Worm (Caenorhabditis elegans) whole organism, mixed stage, embryonic: ENCODE data around the gene mrp-7.

Experiments used
- M03D4.4 ChIP-seq: sonication (generic microtip); optimal IDR thresholded peaks from 2 replicates; lab custom pipeline; 2017; ENCODE audit warnings: mild to moderate bottlenecking, missing genetic modification characterization, missing compliant biosample characterization
- bed-3 ChIP-seq: fragments of 200-800 bp; sonication (Bioruptor generic); optimal IDR thresholded peaks from 3 replicates; lab custom pipeline; 2018; ENCODE audit warnings: mild to moderate bottlenecking, missing genetic modification characterization, moderate library complexity, missing compliant biosample characterization
- blmp-1 ChIP-seq: fragments of 150-350 bp; optimal IDR thresholded peaks from 2 replicates; lab custom pipeline; 2014; ENCODE audit warnings: missing biosample characterization, missing genetic modification characterization
- ceh-39 ChIP-seq: fragments of 150-350 bp; optimal IDR thresholded peaks from 2 replicates; lab custom pipeline; 2014; ENCODE audit warnings: missing biosample characterization, missing genetic modification characterization
- ceh-43 ChIP-seq: fragments of 200-800 bp; sonication (Bioruptor generic); optimal IDR thresholded peaks from 2 replicates; lab custom pipeline; 2018; ENCODE audit warnings: mild to moderate bottlenecking, missing genetic modification characterization, moderate library complexity, missing compliant biosample characterization
- ceh-83 ChIP-seq: fragments of 200-800 bp; sonication (Bioruptor generic); optimal IDR thresholded peaks from 2 replicates; lab custom pipeline; 2018; ENCODE audit warnings: mild to moderate bottlenecking, missing genetic modification characterization, missing compliant biosample characterization
- ces-1 ChIP-seq: fragments of 150-350 bp; optimal IDR thresholded peaks from 2 replicates; lab custom pipeline; 2014; ENCODE audit warnings: missing biosample characterization, missing genetic modification reagents, missing genetic modification characterization
- cnd-1 ChIP-seq: fragments of 200-800 bp; sonication (Bioruptor generic); optimal IDR thresholded peaks from 2 replicates; lab custom pipeline; 2018; ENCODE audit warnings: mild to moderate bottlenecking, missing genetic modification characterization, missing compliant biosample characterization
- drap-1 ChIP-seq: fragments of 200-800 bp; sonication (Bioruptor generic); optimal IDR thresholded peaks from 3 replicates; lab custom pipeline; 2018; ENCODE audit warnings: mild to moderate bottlenecking, missing genetic modification characterization, missing compliant biosample characterization
- elt-1 ChIP-seq: sonication (generic microtip); optimal IDR thresholded peaks from 2 replicates; lab custom pipeline; 2017; ENCODE audit warnings: missing genetic modification characterization, mild to moderate bottlenecking, missing compliant biosample characterization, antibody characterized with exemption, moderate library complexity, borderline replicate concordance; ENCODE audit not compliant: insufficient read depth
- elt-3 ChIP-seq: fragments of 150-350 bp; optimal IDR thresholded peaks from 2 replicates; lab custom pipeline; 2014; ENCODE audit warnings: missing biosample characterization, missing genetic modification characterization
- flh-1 ChIP-seq: fragments of 200-800 bp; sonication (Bioruptor generic); optimal IDR thresholded peaks from 2 replicates; lab custom pipeline; 2018; ENCODE audit warnings: mild to moderate bottlenecking, missing genetic modification characterization, moderate library complexity, missing compliant biosample characterization
- ham-2 ChIP-seq: fragments of 200-800 bp; sonication (Bioruptor generic); optimal IDR thresholded peaks from 2 replicates; lab custom pipeline; 2018; ENCODE audit warnings: mild to moderate bottlenecking, missing genetic modification characterization, missing compliant biosample characterization
- hlh-1 ChIP-seq: fragments of 150-350 bp; optimal IDR thresholded peaks from 2 replicates; lab custom pipeline; 2014; ENCODE audit warnings: missing biosample characterization, missing genetic modification reagents, missing genetic modification characterization
- lin-13 ChIP-seq: fragments of 150-350 bp; optimal IDR thresholded peaks from 2 replicates; lab custom pipeline; 2014; ENCODE audit warnings: missing biosample characterization, missing genetic modification characterization
- lin-32 ChIP-seq: fragments of 200-800 bp; sonication (Bioruptor generic); optimal IDR thresholded peaks from 2 replicates; lab custom pipeline; 2018; ENCODE audit warnings: mild to moderate bottlenecking, missing genetic modification characterization, missing compliant biosample characterization
- lsy-2 ChIP-seq: fragments of 150-350 bp; optimal IDR thresholded peaks from 2 replicates; lab custom pipeline; 2014; ENCODE audit warnings: missing biosample characterization, missing genetic modification characterization
- mab-5 ChIP-seq: fragments of 150-350 bp; optimal IDR thresholded peaks from 2 replicates; lab custom pipeline; 2014; ENCODE audit warnings: missing biosample characterization, missing genetic modification characterization
- mep-1 ChIP-seq: fragments of 150-350 bp; optimal IDR thresholded peaks from 2 replicates; lab custom pipeline; 2017; ENCODE audit warnings: missing biosample characterization, missing genetic modification reagents, missing genetic modification characterization, inconsistent platforms
- mls-2 ChIP-seq: sonication (generic microtip); optimal IDR thresholded peaks from 2 replicates; lab custom pipeline; 2016; ENCODE audit warnings: mild to moderate bottlenecking, missing genetic modification characterization, moderate library complexity, missing compliant biosample characterization
- nhr-12 ChIP-seq: fragments of 150-350 bp; optimal IDR thresholded peaks from 2 replicates; lab custom pipeline; 2014; ENCODE audit warnings: missing biosample characterization, missing genetic modification characterization
- nhr-2 ChIP-seq: fragments of 150-350 bp; optimal IDR thresholded peaks from 2 replicates; lab custom pipeline; 2014; ENCODE audit warnings: missing biosample characterization, missing genetic modification characterization
- nhr-237 ChIP-seq: fragments of 150-350 bp; optimal IDR thresholded peaks from 2 replicates; lab custom pipeline; 2014; ENCODE audit warnings: missing biosample characterization, missing genetic modification characterization
- nhr-28 ChIP-seq: fragments of 150-350 bp; optimal IDR thresholded peaks from 2 replicates; lab custom pipeline; 2014; ENCODE audit warnings: missing biosample characterization, missing genetic modification characterization
- nhr-76 ChIP-seq: sonication (generic microtip); optimal IDR thresholded peaks from 2 replicates; lab custom pipeline; 2017; ENCODE audit warnings: missing biosample characterization, missing genetic modification characterization
- pha-4 ChIP-seq: fragments of 150-350 bp; optimal IDR thresholded peaks from 2 replicates; lab custom pipeline; 2018; ENCODE audit warnings: missing biosample characterization, missing genetic modification reagents, missing genetic modification characterization
- sem-2 ChIP-seq: fragments of 200-800 bp; sonication (Bioruptor generic); optimal IDR thresholded peaks from 2 replicates; lab custom pipeline; 2018; ENCODE audit warnings: mild to moderate bottlenecking, missing genetic modification characterization, missing compliant biosample characterization
- snpc-4 ChIP-seq: fragments of 150-350 bp; optimal IDR thresholded peaks from 2 replicates; lab custom pipeline; 2014; ENCODE audit warnings: missing biosample characterization, missing genetic modification characterization
- sptf-1 ChIP-seq: sonication (generic microtip); optimal IDR thresholded peaks from 2 replicates; lab custom pipeline; 2017; ENCODE audit warnings: mild to moderate bottlenecking, missing genetic modification characterization, moderate library complexity, missing compliant biosample characterization
- tbx-8 ChIP-seq: fragments of 200-800 bp; sonication (Bioruptor generic); optimal IDR thresholded peaks from 2 replicates; lab custom pipeline; 2018; ENCODE audit warnings: mild to moderate bottlenecking, missing genetic modification characterization, moderate library complexity, missing compliant biosample characterization
- unc-120 ChIP-seq: sonication (generic microtip); optimal IDR thresholded peaks from 2 replicates; lab custom pipeline; 2017; ENCODE audit warnings: missing genetic modification characterization, missing compliant biosample characterization; ENCODE audit not compliant: poor library complexity, severe bottlenecking
- unc-39 ChIP-seq: fragments of 150-350 bp; optimal IDR thresholded peaks from 2 replicates; lab custom pipeline; 2014; ENCODE audit warnings: missing biosample characterization, missing genetic modification characterization
- unc-62 ChIP-seq: fragments of 150-350 bp; optimal IDR thresholded peaks from 2 replicates; lab custom pipeline; 2014; ENCODE audit warnings: missing biosample characterization, missing genetic modification reagents, missing genetic modification characterization
- zip-8 ChIP-seq: fragments of 150-350 bp; optimal IDR thresholded peaks from 2 replicates; lab custom pipeline; 2014; ENCODE audit warnings: missing biosample characterization, missing genetic modification characterization
- ztf-11 ChIP-seq: fragments of 150-350 bp; optimal IDR thresholded peaks from 2 replicates; lab custom pipeline; 2014; ENCODE audit warnings: missing biosample characterization, missing genetic modification characterization

The mrp-7 gene

DNA sequence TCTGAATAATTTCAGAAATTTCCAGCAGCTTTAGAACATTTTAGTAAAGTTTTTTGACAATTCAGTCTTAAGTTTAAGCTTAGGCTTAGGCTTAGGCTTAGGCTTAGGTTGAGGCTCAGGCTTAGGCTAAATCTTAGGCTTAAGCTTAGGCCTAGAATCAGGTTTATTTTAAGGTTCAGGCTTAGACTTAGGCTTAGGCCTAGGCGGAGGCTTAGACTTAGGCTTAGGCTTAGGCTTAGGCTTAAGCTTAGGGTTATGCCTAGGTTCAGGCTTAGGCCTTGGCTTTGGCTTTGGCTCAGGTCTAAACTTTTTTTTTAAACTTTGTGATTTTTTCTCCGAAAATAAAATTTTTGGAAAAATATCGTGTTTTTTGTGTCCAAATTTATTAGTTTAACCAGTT is 44.0 kb downstream of the mrp-7 start:
- no peak for TF ChIP-seq mab-5
- TF ChIP-seq lsy-2 (tag; lab: Kevin White, UChicago): no peak
- TF ChIP-seq nhr-12: no peak
- TF ChIP-seq bed-3 (GFP tag; lab: Kevin White, UChicago): no peak
- TF ChIP-seq cnd-1 (tag; lab: Kevin White, UChicago): no peak
- TF ChIP-seq ceh-39 (tag; lab: Kevin White, UChicago): no peak
- no peak for TF ChIP-seq nhr-28 (tag; lab: Kevin White, UChicago)
- TF ChIP-seq lin-13: no peak
- TF ChIP-seq mep-1 (tag; lab: Kevin White, UChicago): no peak
- TF ChIP-seq unc-120 (tag; lab: Kevin White, UChicago): no peak
- TF ChIP-seq nhr-237 (tag; lab: Kevin White, UChicago): no peak

DNA sequence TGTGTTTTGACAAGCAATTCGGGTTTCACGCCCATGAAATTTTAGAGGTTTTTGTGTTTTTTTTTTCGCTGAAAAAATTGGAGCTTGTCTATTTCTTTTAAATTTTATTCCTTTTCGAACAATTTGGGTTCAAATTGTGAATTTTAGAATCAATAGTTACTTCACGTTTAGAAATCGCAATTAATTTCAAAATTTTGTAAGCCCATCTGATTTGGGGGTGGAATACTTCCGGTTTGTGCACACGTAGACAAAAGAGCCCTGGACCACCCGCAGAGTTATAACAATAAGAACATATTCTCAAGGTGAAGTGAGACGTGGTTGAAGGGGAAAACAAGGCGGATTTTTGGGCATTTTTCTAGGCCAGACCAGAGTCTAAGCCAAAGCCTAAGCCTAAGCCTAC is 44.6 kb downstream of the mrp-7 start, which contains the start of gene Y116F11A.6:
Gene Y116F11A.6 (plus strand): TSS at position 301 of the 400 bp plus-strand sequence.
- TF ChIP-seq zip-8 (tag; lab: Kevin White, UChicago) (no peak), pha-4 (tag; lab: Kevin White, UChicago) (no peak), bed-3 (GFP tag; lab: Kevin White, UChicago) (no peak), ces-1 (GFP tag; lab: Kevin White, UChicago) (no peak), sem-2 (GFP tag; lab: Kevin White, UChicago) (no peak), M03D4.4 (tag; lab: Kevin White, UChicago) (no peak), lin-32 (GFP tag; lab: Kevin White, UChicago) (no peak), hlh-1 (no peak), ceh-39 (tag; lab: Kevin White, UChicago) (no peak), elt-3 (no peak), mab-5 (no peak)

ce11 chrV:19722881-19723280 is 48.2 kb downstream of the mrp-7 start:
- TF ChIP-seq unc-120 (tag; lab: Kevin White, UChicago) (peak; percentile 45), sem-2 (GFP tag; lab: Kevin White, UChicago) (peak; percentile 53), blmp-1 (tag; lab: Kevin White, UChicago) (no peak), tbx-8 (no peak), nhr-2 (tag; lab: Kevin White, UChicago) (no peak), mep-1 (tag; lab: Kevin White, UChicago) (no peak), ceh-83 (GFP tag; lab: Kevin White, UChicago) (peak; percentile 83), bed-3 (GFP tag; lab: Kevin White, UChicago) (peak; percentile 56), pha-4 (tag; lab: Kevin White, UChicago) (no peak), lin-32 (GFP tag; lab: Kevin White, UChicago) (peak; percentile 71), ztf-11 (tag; lab: Kevin White, UChicago) (no peak), ces-1 (GFP tag; lab: Kevin White, UChicago) (peak; percentile 28), nhr-237 (tag; lab: Kevin White, UChicago) (no peak), flh-1 (GFP tag; lab: Kevin White, UChicago) (no peak), drap-1 (GFP tag; lab: Kevin White, UChicago) (peak; percentile 72), nhr-76 (tag; lab: Kevin White, UChicago) (no peak), nhr-12 (no peak), ceh-43 (GFP tag; lab: Kevin White, UChicago) (peak; percentile 63), lsy-2 (tag; lab: Kevin White, UChicago) (no peak), unc-39 (tag; lab: Kevin White, UChicago) (no peak), elt-1 (tag; lab: Kevin White, UChicago) (no peak), hlh-1 (no peak), zip-8 (tag; lab: Kevin White, UChicago) (no peak), mls-2 (tag; lab: Kevin White, UChicago) (peak; percentile 79), mab-5 (no peak), ceh-39 (tag; lab: Kevin White, UChicago) (no peak), lin-13 (peak; percentile 18), ham-2 (GFP tag; lab: Kevin White, UChicago) (peak; percentile 40), cnd-1 (tag; lab: Kevin White, UChicago) (peak; percentile 70), snpc-4 (tag; lab: Kevin White, UChicago) (no peak), M03D4.4 (tag; lab: Kevin White, UChicago) (peak; percentile 76), elt-3 (no peak), sptf-1 (tag; lab: Kevin White, UChicago) (peak; percentile 78), unc-62 (no peak), nhr-28 (tag; lab: Kevin White, UChicago) (no peak)
